Fruit fly (Drosophila melanogaster): ENCODE data around the gene CG31467.

Gene CG31467

DNA sequence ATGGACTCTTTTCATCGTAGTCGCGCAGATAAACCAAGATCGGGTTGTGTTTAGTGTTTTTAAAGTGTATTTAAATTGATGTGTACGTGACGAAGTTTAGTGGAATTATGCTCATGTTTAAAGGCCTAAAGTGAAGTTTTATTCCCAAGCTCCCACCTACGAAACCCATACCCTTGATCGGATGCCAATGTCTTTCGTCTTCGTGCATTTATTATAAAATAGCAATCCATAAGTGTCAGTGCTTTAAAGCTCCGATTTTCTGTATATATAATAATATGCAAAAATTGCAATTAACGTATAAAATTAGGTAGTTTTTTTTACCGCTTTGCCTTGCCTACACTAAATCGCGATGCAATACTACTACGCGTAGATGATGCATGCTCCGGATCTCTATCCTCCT lies 1.7 kb downstream of the CG31467 start, which contains the start of gene CG31391:
Gene CG31391 (minus strand): TSS at position 101 of the 400 bp plus-strand sequence.
- no peak for TF ChIP-seq fru (GFP tag; optimal IDR thresholded peaks at IDR 0.05)
- no peak for TF ChIP-seq Hr83 (GFP tag; optimal IDR thresholded peaks at IDR 0.05; ENCODE audit: poor library complexity, severe bottlenecking)
- TF ChIP-seq brk (GFP tag; optimal IDR thresholded peaks at IDR 0.05) = no peak
- TF ChIP-seq Rel (GFP tag; optimal IDR thresholded peaks at IDR 0.05) = no peak
- no peak for TF ChIP-seq Rel (tag; optimal IDR thresholded peaks at IDR 0.05)
- TF ChIP-seq ey (GFP tag; optimal IDR thresholded peaks at IDR 0.05) = no peak
- TF ChIP-seq dsf (GFP tag; optimal IDR thresholded peaks at IDR 0.05; ENCODE audit: borderline replicate concordance) = no peak
- no peak for TF ChIP-seq CG32264 (GFP tag; optimal IDR thresholded peaks at IDR 0.05)
- no peak for TF ChIP-seq lola (GFP tag; optimal IDR thresholded peaks at IDR 0.05)
- no peak for TF ChIP-seq dmrt93B (GFP tag; optimal IDR thresholded peaks at IDR 0.05)

DNA sequence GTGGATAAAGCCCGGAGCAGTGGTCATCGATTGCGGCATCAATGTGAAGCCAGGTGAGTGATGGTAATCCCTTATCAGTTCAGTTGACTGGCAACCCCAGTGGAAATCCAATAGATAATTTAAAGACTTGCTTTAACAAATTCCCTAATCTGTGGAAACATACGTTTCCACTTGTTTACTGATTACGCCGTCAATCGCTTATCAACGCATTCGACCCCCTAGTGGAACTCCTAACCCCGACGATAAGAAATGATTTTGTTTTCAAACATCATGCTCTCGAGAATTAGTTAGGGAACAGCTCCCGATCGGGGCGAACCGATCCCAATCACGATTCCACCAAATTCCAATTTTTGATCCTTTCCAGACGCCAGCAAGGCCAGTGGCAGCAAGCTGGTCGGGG lies 6.0 kb downstream of the CG31467 start:
- no peak for TF ChIP-seq fru (GFP tag; optimal IDR thresholded peaks at IDR 0.05)
- TF ChIP-seq dsf (GFP tag; optimal IDR thresholded peaks at IDR 0.05; ENCODE audit: borderline replicate concordance) = no peak
- TF ChIP-seq Dfd (GFP tag; optimal IDR thresholded peaks at IDR 0.05) = no peak

DNA sequence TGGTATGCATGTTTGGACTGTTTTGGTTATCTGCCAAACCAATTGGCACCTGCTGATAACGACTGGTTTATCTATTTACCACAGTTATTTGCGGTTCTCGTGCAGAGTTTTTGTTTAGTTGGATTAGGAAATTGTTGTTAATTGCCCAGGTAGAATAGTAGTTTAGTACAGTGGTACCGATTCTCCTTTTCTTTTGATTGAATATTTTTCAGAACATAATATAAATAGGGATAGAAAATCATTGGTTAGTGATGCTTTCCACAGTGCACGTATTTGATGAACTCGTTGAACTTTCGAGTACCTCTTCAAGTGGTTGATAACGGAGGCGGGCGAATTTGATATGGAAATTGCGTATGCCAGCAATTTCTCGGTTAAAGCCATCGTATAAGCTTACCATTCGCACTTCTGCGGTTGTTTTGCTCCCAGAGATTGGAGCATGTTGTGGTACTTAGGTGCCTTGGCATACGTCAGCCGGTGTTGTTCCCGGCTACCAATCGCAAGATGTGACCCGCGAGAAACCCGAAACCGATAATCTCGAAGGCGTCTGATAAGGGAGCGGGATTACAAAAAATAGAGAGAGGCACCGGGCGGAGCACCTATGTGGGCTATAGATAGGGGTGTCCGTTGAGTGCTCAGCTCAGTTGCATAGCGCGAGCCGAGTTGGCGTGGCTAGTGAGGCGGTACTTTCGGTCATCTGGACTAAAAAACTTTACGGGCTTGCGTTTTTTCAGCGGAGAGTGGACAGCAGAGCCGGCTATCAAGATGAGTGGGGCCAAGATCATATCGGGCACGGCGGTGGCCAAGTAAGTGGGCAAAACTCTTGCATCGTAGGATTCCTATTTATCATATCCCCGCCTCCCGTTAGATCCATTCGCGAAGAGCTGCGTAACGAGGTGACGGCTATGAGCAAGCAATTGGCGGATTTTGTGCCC lies 7.4 kb downstream of the CG31467 start:
- TF ChIP-seq tai (GFP tag; optimal IDR thresholded peaks at IDR 0.05) (no peak), Dif (GFP tag; optimal IDR thresholded peaks at IDR 0.05; ENCODE audit: partially characterized antibody) (peak; percentile 44), Rel (GFP tag; optimal IDR thresholded peaks at IDR 0.05) (no peak), Rel (tag; optimal IDR thresholded peaks at IDR 0.05) (peak; percentile 95), foxo (GFP tag; optimal IDR thresholded peaks at IDR 0.05) (peak in 1 of 2 experiments; percentile 5), dsf (GFP tag; optimal IDR thresholded peaks at IDR 0.05; ENCODE audit: borderline replicate concordance) (no peak)

DNA sequence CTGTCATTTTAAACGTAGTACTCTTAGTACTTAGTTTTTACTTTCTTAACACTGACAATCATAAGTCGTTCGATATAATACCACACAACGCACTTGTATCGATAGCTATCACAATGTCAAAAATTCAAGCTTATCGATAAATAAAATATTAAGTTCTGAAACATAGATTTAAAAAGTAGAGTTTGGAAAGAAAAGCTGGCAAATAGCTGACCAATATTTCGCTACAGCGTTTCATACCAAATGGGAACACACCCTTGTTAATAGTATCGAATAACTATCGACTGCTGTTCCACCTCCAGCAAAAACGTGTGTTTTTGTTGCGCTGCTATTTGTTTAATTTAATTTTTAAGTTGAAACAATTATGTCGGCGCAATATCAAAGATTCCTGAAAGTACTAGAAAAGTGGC lies 10.3 kb downstream of the CG31467 start, which contains the start of the genes pug, CG14683 and CG46459:
Gene pug (plus strand): TSS at position 164 of the 407 bp plus-strand sequence.
Gene CG14683 (plus strand): TSS at position 277 of the 407 bp plus-strand sequence.
Gene CG46459 (plus strand): TSS at position 277 of the 407 bp plus-strand sequence.
- TF ChIP-seq Rel (GFP tag; optimal IDR thresholded peaks at IDR 0.05) = no peak
- TF ChIP-seq Rel (tag; optimal IDR thresholded peaks at IDR 0.05) = peak; percentile 34
- peak; percentile 32 for TF ChIP-seq ey (GFP tag; optimal IDR thresholded peaks at IDR 0.05)
- peak; percentile 8 for TF ChIP-seq OdsH (GFP tag; optimal IDR thresholded peaks at IDR 0.05)
- TF ChIP-seq GATAd (GFP tag; optimal IDR thresholded peaks at IDR 0.05) = peak; percentile 26
- peak; percentile 11 for TF ChIP-seq Hr83 (GFP tag; optimal IDR thresholded peaks at IDR 0.05; ENCODE audit: poor library complexity, severe bottlenecking)
- TF ChIP-seq br (GFP tag; optimal IDR thresholded peaks at IDR 0.05) = peak; percentile 15
- TF ChIP-seq foxo (GFP tag; optimal IDR thresholded peaks at IDR 0.05) = peak in 1 of 2 experiments; percentile 63
- peak; percentile 33 for TF ChIP-seq rgr (GFP tag; optimal IDR thresholded peaks at IDR 0.05)
- TF ChIP-seq Mio (GFP tag; optimal IDR thresholded peaks at IDR 0.05) = no peak
- TF ChIP-seq Jra (GFP tag; optimal IDR thresholded peaks at IDR 0.05) = peak; percentile 55
- TF ChIP-seq Vsx2 (GFP tag; optimal IDR thresholded peaks at IDR 0.05; ENCODE audit: partially characterized antibody) = no peak
- TF ChIP-seq h (GFP tag; optimal IDR thresholded peaks at IDR 0.05) = peak; percentile 73
- TF ChIP-seq fru (GFP tag; optimal IDR thresholded peaks at IDR 0.05) = peak; percentile 49
- TF ChIP-seq dsf (GFP tag; optimal IDR thresholded peaks at IDR 0.05; ENCODE audit: borderline replicate concordance) = no peak
- TF ChIP-seq Myc (optimal IDR thresholded peaks at IDR 0.05) = peak; percentile 31
- peak; percentile 46 for TF ChIP-seq HLH106 (tag; optimal IDR thresholded peaks at IDR 0.05)
- TF ChIP-seq jim (GFP tag; optimal IDR thresholded peaks at IDR 0.05) = no peak
- TF ChIP-seq sv (GFP tag; optimal IDR thresholded peaks at IDR 0.05) = peak; percentile 40
- no peak for TF ChIP-seq usp (GFP tag; optimal IDR thresholded peaks at IDR 0.05)
- no peak for TF ChIP-seq N (GFP tag; optimal IDR thresholded peaks at IDR 0.05)

DNA sequence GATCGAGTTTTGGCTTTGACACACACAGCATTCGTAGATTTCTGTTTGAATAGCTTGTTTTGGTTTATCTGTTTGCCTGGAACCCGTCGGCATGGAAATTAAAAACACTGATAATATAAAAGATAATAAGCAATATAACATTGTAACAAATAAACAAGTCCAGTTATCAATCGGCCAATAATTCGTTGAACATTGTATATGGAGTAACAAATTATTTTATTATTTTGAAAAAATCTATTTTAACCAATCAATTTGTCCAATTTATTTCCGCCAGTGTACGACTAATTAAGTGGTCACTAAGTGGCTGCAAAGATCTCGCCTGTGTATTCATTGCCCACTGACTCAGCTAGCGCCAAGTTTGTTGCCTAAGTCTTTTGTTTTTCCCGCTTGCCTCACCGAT lies 17.8 kb downstream of the CG31467 start:
- TF ChIP-seq br (GFP tag; optimal IDR thresholded peaks at IDR 0.05) (no peak), lola (GFP tag; optimal IDR thresholded peaks at IDR 0.05) (no peak), Hr78 (GFP tag; optimal IDR thresholded peaks at IDR 0.05) (no peak), HLH106 (tag; optimal IDR thresholded peaks at IDR 0.05) (no peak), OdsH (GFP tag; optimal IDR thresholded peaks at IDR 0.05) (no peak)
